Fruit fly (Drosophila melanogaster): Measurements from ENCODE around the gene Lsp1beta.
A peak's percentile ranks its signal among the peaks of the same experiment; 100 is the strongest.

Lsp1beta gene

DNA sequence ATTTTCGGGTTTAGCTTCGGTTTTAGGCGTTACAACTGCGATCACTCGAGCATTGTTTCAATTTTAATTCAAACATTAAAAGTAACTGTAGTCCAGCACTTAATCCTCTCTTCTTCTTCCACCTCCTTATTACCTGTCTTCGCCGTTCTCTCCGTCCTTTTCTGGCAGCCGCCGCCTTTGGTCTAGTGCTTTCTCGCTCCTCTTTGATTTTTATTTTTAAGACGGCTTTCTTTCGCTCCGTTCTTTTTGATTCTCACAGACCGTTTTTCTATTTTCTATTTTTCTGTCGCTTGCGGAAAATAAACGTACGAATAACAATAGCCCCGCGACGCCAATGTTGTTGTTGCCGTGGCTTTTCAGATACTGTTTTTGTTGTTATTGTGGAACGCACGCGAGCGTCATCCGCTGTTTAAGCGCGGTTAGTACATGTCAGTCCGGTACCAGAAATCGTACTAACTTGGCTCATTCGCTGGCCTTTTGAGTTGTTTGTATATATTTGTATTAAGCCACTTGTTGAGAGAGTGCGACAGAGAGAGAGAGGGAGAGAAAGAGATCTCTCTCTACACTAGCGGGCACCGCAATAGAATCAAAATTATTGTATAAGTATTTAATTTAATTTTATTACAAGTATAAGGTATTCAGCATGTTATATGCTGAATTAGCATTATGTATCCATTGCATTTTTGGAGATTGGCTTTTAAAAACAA is 30.2 kb upstream of the Lsp1beta start, which contains the start of gene aru (continued):
- TF ChIP-seq CG6254 (GFP tag; optimal IDR thresholded peaks at IDR 0.05) (no peak), zen2 (GFP tag; IDR thresholded peaks at IDR 0.05; ENCODE audit: partially characterized antibody) (no peak), CG2120 (GFP tag; optimal IDR thresholded peaks at IDR 0.05) (no peak), hbn (GFP tag; IDR thresholded peaks at IDR 0.05; ENCODE audit: partially characterized antibody) (no peak), Bteb2 (GFP tag; optimal IDR thresholded peaks at IDR 0.05) (no peak), z (GFP tag; IDR thresholded peaks at IDR 0.05) (peak; percentile 87), CG6791 (GFP tag; IDR thresholded peaks at IDR 0.05; ENCODE audit: partially characterized antibody) (no peak), CG16813 (GFP tag; IDR thresholded peaks at IDR 0.05; ENCODE audit: partially characterized antibody) (no peak), CG10431 (GFP tag; optimal IDR thresholded peaks at IDR 0.05) (no peak), zen (tag; optimal IDR thresholded peaks at IDR 0.05) (no peak), CG32772 (GFP tag; IDR thresholded peaks at IDR 0.05) (no peak), CG13123 (GFP tag; optimal IDR thresholded peaks at IDR 0.05) (no peak), B-H2 (GFP tag; optimal IDR thresholded peaks at IDR 0.05) (peak; percentile 14), Lpt (GFP tag; optimal IDR thresholded peaks at IDR 0.05) (peak; percentile 4), br (optimal IDR thresholded peaks at IDR 0.05) (no peak), CG2889 (GFP tag; IDR thresholded peaks at IDR 0.05) (no peak), Sox102F (GFP tag; optimal IDR thresholded peaks at IDR 0.05) (peak; percentile 15), D (optimal IDR thresholded peaks at IDR 0.05) (no peak), D (GFP tag; optimal IDR thresholded peaks at IDR 0.05) (peak; percentile 29), Taf1 (GFP tag; IDR thresholded peaks at IDR 0.05) (no peak), Adf1 (GFP tag; IDR thresholded peaks at IDR 0.05) (no peak), Eip74EF (GFP tag; optimal IDR thresholded peaks at IDR 0.05) (peak in 1 of 2 experiments; percentile 31), bab2 (GFP tag; optimal IDR thresholded peaks at IDR 0.05) (no peak), MTF-1 (GFP tag; optimal IDR thresholded peaks at IDR 0.05; ENCODE audit: borderline replicate concordance) (peak; percentile 24), trem (tag; optimal IDR thresholded peaks at IDR 0.05) (peak; percentile 12), dan (GFP tag; IDR thresholded peaks at IDR 0.05) (no peak), ci (GFP tag; IDR thresholded peaks at IDR 0.05) (peak; percentile 72), en (GFP tag; optimal IDR thresholded peaks at IDR 0.05) (no peak), CG17385 (GFP tag; optimal IDR thresholded peaks at IDR 0.05) (peak; percentile 46), Mrtf (GFP tag; IDR thresholded peaks at IDR 0.05) (no peak), CG5180 (GFP tag; optimal IDR thresholded peaks at IDR 0.05) (peak; percentile 26), CG2875 (GFP tag; optimal IDR thresholded peaks at IDR 0.05) (no peak), CG31224 (GFP tag; IDR thresholded peaks at IDR 0.05) (no peak), BEAF-32 (GFP tag; optimal IDR thresholded peaks at IDR 0.05) (no peak), pb (GFP tag; optimal IDR thresholded peaks at IDR 0.05) (no peak), CG11695 (GFP tag; IDR thresholded peaks at IDR 0.05) (no peak), CG10979 (tag; optimal IDR thresholded peaks at IDR 0.05) (peak; percentile 31), CG15269 (tag; optimal IDR thresholded peaks at IDR 0.05) (peak; percentile 43), stc (GFP tag; IDR thresholded peaks at IDR 0.05) (0 out of 2 replicates have a peak, but pooled peaks have one; percentile 30), lov (optimal IDR thresholded peaks at IDR 0.05) (no peak), lov (GFP tag; IDR thresholded peaks at IDR 0.05) (no peak), vfl (GFP tag; optimal IDR thresholded peaks at IDR 0.05) (no peak), Doc2 (GFP tag; IDR thresholded peaks at IDR 0.05) (no peak), hth (optimal IDR thresholded peaks at IDR 0.05) (no peak), CG6654 (GFP tag; optimal IDR thresholded peaks at IDR 0.05) (no peak), nerfin-1 (tag; optimal IDR thresholded peaks at IDR 0.05) (no peak), pum (GFP tag; optimal IDR thresholded peaks at IDR 0.05) (no peak), sd (tag; optimal IDR thresholded peaks at IDR 0.05) (peak; percentile 15), bcd (GFP tag; optimal IDR thresholded peaks at IDR 0.05) (no peak), Aef1 (GFP tag; IDR thresholded peaks at IDR 0.05) (peak; percentile 23; the same call in 1 of the 3 replicates), CG1603 (tag; optimal IDR thresholded peaks at IDR 0.05) (peak; percentile 28)

Measured in whole organism, embryonic.